Worm (Caenorhabditis elegans) whole organism, mixed stage, embryonic: ENCODE data around the gene picd-1.

ENCODE experiments used
- ceh-39 ChIP-seq: fragments of 150-350 bp; optimal IDR thresholded peaks from 2 replicates; lab custom pipeline; 2014; ENCODE audit warnings: missing biosample characterization, missing genetic modification characterization
- ces-1 ChIP-seq: fragments of 150-350 bp; optimal IDR thresholded peaks from 2 replicates; lab custom pipeline; 2014; ENCODE audit warnings: missing biosample characterization, missing genetic modification reagents, missing genetic modification characterization
- elt-1 ChIP-seq: sonication (generic microtip); optimal IDR thresholded peaks from 2 replicates; lab custom pipeline; 2017; ENCODE audit warnings: missing genetic modification characterization, mild to moderate bottlenecking, missing compliant biosample characterization, antibody characterized with exemption, moderate library complexity, borderline replicate concordance; ENCODE audit not compliant: insufficient read depth
- lin-13 ChIP-seq: fragments of 150-350 bp; optimal IDR thresholded peaks from 2 replicates; lab custom pipeline; 2014; ENCODE audit warnings: missing biosample characterization, missing genetic modification characterization
- lsy-2 ChIP-seq: fragments of 150-350 bp; optimal IDR thresholded peaks from 2 replicates; lab custom pipeline; 2014; ENCODE audit warnings: missing biosample characterization, missing genetic modification characterization
- nhr-237 ChIP-seq: fragments of 150-350 bp; optimal IDR thresholded peaks from 2 replicates; lab custom pipeline; 2014; ENCODE audit warnings: missing biosample characterization, missing genetic modification characterization
- nhr-76 ChIP-seq: sonication (generic microtip); optimal IDR thresholded peaks from 2 replicates; lab custom pipeline; 2017; ENCODE audit warnings: missing biosample characterization, missing genetic modification characterization
- ztf-11 ChIP-seq: fragments of 150-350 bp; optimal IDR thresholded peaks from 2 replicates; lab custom pipeline; 2014; ENCODE audit warnings: missing biosample characterization, missing genetic modification characterization

DNA sequence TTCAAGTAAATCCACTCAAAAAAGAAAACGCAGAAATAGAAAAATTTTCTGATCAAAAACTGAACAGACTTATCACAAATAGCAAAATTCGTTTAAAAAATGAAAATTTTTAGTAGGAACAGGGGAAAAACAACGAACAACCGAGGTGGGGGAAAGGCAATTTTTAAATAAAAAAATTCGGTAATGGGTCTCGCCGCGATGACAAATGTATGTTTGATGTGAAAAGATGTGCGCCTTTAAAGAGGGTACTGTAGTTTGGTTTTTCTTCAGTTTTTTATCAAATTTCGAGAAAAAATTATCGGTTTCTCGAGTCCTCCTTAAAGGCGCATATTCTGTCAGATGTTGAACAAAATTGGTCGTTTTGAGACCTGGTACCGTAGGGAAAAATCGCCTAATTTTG is 19.3 kb downstream of the picd-1 start:
- TF ChIP-seq lin-13 (tag; lab: Kevin White, UChicago): no peak
- no peak for TF ChIP-seq nhr-237 (tag; lab: Kevin White, UChicago)
- TF ChIP-seq ztf-11 (tag; lab: Kevin White, UChicago): no peak
- TF ChIP-seq elt-1 (tag; lab: Kevin White, UChicago): no peak
- TF ChIP-seq lsy-2 (tag; lab: Kevin White, UChicago): no peak
- TF ChIP-seq ces-1: no peak
- TF ChIP-seq nhr-76: no peak
- TF ChIP-seq ceh-39: no peak
